Worm (Caenorhabditis elegans) whole organism, L3 larva: ENCODE measurements around the gene C05E11.3.

ENCODE experiments used
- R02D3.7 ChIP-seq: fragments of 150-350 bp; optimal IDR thresholded peaks from 2 replicates; lab custom pipeline; 2014; ENCODE audit warnings: missing biosample characterization, missing genetic modification characterization
- ceh-16 ChIP-seq: sonication (generic microtip); optimal IDR thresholded peaks from 2 replicates; lab custom pipeline; 2017; ENCODE audit warnings: missing biosample characterization, missing genetic modification characterization
- ceh-28 ChIP-seq: fragments of 150-350 bp; optimal IDR thresholded peaks from 2 replicates; lab custom pipeline; 2014; ENCODE audit warnings: missing biosample characterization, missing genetic modification reagents, missing genetic modification characterization
- ceh-82 ChIP-seq: fragments of 150-350 bp; optimal IDR thresholded peaks from 2 replicates; lab custom pipeline; 2014; ENCODE audit warnings: missing biosample characterization, missing genetic modification characterization
- ceh-9 ChIP-seq: sonication (generic microtip); optimal IDR thresholded peaks from 2 replicates; lab custom pipeline; 2018; ENCODE audit warnings: missing biosample characterization, missing genetic modification characterization
- daf-12 ChIP-seq: fragments of 150-350 bp; optimal IDR thresholded peaks from 2 replicates; lab custom pipeline; 2014; ENCODE audit warnings: missing biosample characterization, missing genetic modification reagents, missing genetic modification characterization
- egl-27 ChIP-seq: sonication (generic microtip); optimal IDR thresholded peaks from 4 replicates; lab custom pipeline; 2017; ENCODE audit warnings: missing biosample characterization, missing genetic modification reagents, missing genetic modification characterization
- egl-5 ChIP-seq: fragments of 150-350 bp; optimal IDR thresholded peaks from 2 replicates; lab custom pipeline; 2017; ENCODE audit warnings: missing biosample characterization, missing genetic modification reagents, missing genetic modification characterization, inconsistent platforms
- elt-1 ChIP-seq: fragments of 150-350 bp; optimal IDR thresholded peaks from 2 replicates; lab custom pipeline; 2014; ENCODE audit warnings: missing biosample characterization, missing genetic modification characterization
- elt-2 ChIP-seq: sonication (generic microtip); optimal IDR thresholded peaks from 2 replicates; lab custom pipeline; 2016; ENCODE audit warnings: missing genetic modification reagents, mild to moderate bottlenecking, missing genetic modification characterization, missing compliant biosample characterization
- fkh-2 ChIP-seq: fragments of 150-350 bp; optimal IDR thresholded peaks from 2 replicates; lab custom pipeline; 2014; ENCODE audit warnings: missing biosample characterization, missing genetic modification reagents, missing genetic modification characterization
- hmg-11 ChIP-seq: sonication (generic microtip); optimal IDR thresholded peaks from 2 replicates; lab custom pipeline; 2016; ENCODE audit warnings: missing genetic modification characterization, missing compliant biosample characterization
- jun-1 ChIP-seq: fragments of 150-350 bp; optimal IDR thresholded peaks from 2 replicates; lab custom pipeline; 2014; ENCODE audit warnings: missing biosample characterization, missing genetic modification reagents, missing genetic modification characterization
- lin-15B ChIP-seq: fragments of 150-350 bp; optimal IDR thresholded peaks from 2 replicates; lab custom pipeline; 2014; ENCODE audit warnings: missing biosample characterization, missing genetic modification characterization
- lin-39 ChIP-seq: fragments of 150-350 bp; optimal IDR thresholded peaks from 2 replicates; lab custom pipeline; 2018; ENCODE audit warnings: missing biosample characterization, missing genetic modification reagents, missing genetic modification characterization
- lsy-12 ChIP-seq: sonication (generic microtip); optimal IDR thresholded peaks from 2 replicates; lab custom pipeline; 2016; ENCODE audit warnings: mild to moderate bottlenecking, missing genetic modification characterization, missing compliant biosample characterization
- nhr-11 ChIP-seq: fragments of 150-350 bp; optimal IDR thresholded peaks from 2 replicates; lab custom pipeline; 2014; ENCODE audit warnings: missing biosample characterization, missing genetic modification characterization
- nhr-12 ChIP-seq: fragments of 150-350 bp; optimal IDR thresholded peaks from 2 replicates; lab custom pipeline; 2014; ENCODE audit warnings: missing biosample characterization, missing genetic modification characterization
- nhr-23 ChIP-seq: fragments of 150-350 bp; optimal IDR thresholded peaks from 2 replicates; lab custom pipeline; 2014; ENCODE audit warnings: missing biosample characterization, missing genetic modification reagents, missing genetic modification characterization
- nhr-237 ChIP-seq: fragments of 150-350 bp; optimal IDR thresholded peaks from 2 replicates; lab custom pipeline; 2014; ENCODE audit warnings: missing biosample characterization, missing genetic modification characterization
- nhr-25 ChIP-seq: sonication (generic microtip); optimal IDR thresholded peaks from 2 replicates; lab custom pipeline; 2017; ENCODE audit warnings: missing biosample characterization, missing genetic modification characterization
- nhr-43 ChIP-seq: sonication (generic microtip); optimal IDR thresholded peaks from 2 replicates; lab custom pipeline; 2016; ENCODE audit warnings: mild to moderate bottlenecking, missing genetic modification characterization, missing compliant biosample characterization; ENCODE audit not compliant: poor library complexity, severe bottlenecking
- nhr-67 ChIP-seq: fragments of 150-350 bp; optimal IDR thresholded peaks from 2 replicates; lab custom pipeline; 2014; ENCODE audit warnings: missing biosample characterization, missing genetic modification characterization
- nhr-76 ChIP-seq: fragments of 150-350 bp; sonication (generic microtip); optimal IDR thresholded peaks from 5 replicates; lab custom pipeline; 2014; ENCODE audit warnings: missing biosample characterization, missing genetic modification characterization
- nhr-77 ChIP-seq: fragments of 150-350 bp; optimal IDR thresholded peaks from 2 replicates; lab custom pipeline; 2014; ENCODE audit warnings: missing biosample characterization, missing genetic modification characterization
- pha-4 ChIP-seq: fragments of 150-350 bp; optimal IDR thresholded peaks from 2 replicates; lab custom pipeline; 2014; ENCODE audit warnings: missing biosample characterization, missing genetic modification reagents, missing genetic modification characterization
- pqm-1 ChIP-seq: fragments of 150-350 bp; optimal IDR thresholded peaks from 2 replicates; lab custom pipeline; 2017; ENCODE audit warnings: missing biosample characterization, missing genetic modification characterization, inconsistent platforms
- snpc-4 ChIP-seq: fragments of 150-350 bp; optimal IDR thresholded peaks from 2 replicates; lab custom pipeline; 2014; ENCODE audit warnings: missing biosample characterization, missing genetic modification characterization
- tbx-2 ChIP-seq: sonication (generic microtip); optimal IDR thresholded peaks from 2 replicates; lab custom pipeline; 2016; ENCODE audit warnings: mild to moderate bottlenecking, missing genetic modification characterization, missing compliant biosample characterization
- unc-39 ChIP-seq: sonication (generic microtip); optimal IDR thresholded peaks from 4 replicates; lab custom pipeline; 2017; ENCODE audit warnings: missing biosample characterization, missing genetic modification characterization
- zag-1 ChIP-seq: fragments of 150-350 bp; optimal IDR thresholded peaks from 2 replicates; lab custom pipeline; 2014; ENCODE audit warnings: missing biosample characterization, missing genetic modification characterization
- ztf-11 ChIP-seq: fragments of 150-350 bp; optimal IDR thresholded peaks from 2 replicates; lab custom pipeline; 2014; ENCODE audit warnings: missing biosample characterization, missing genetic modification characterization
- ztf-4 ChIP-seq: fragments of 150-350 bp; optimal IDR thresholded peaks from 2 replicates; lab custom pipeline; 2014; ENCODE audit warnings: missing biosample characterization, missing genetic modification characterization

C05E11.3 gene

ce11 chrX:4587934-4588333 lies 9.9 kb downstream of the C05E11.3 start (continued):
- TF ChIP-seq nhr-76 (tag; lab: Kevin White, UChicago) (no peak), nhr-77 (tag; lab: Kevin White, UChicago) (no peak), unc-39 (tag; lab: Kevin White, UChicago) (no peak), ztf-4 (tag; lab: Kevin White, UChicago) (no peak), nhr-23 (tag; lab: Kevin White, UChicago) (peak; percentile 53), nhr-67 (no peak), ceh-28 (tag; lab: Kevin White, UChicago) (peak; percentile 2)

ce11 chrX:4588462-4588861 lies 10.4 kb downstream of the C05E11.3 start, which contains the start of gene lnp-1:
TSS of gene lnp-1 (plus strand) at chrX:4588762.
- TF ChIP-seq nhr-237 (tag; lab: Kevin White, UChicago) (no peak), tbx-2 (tag; lab: Kevin White, UChicago) (no peak), ceh-9 (tag; lab: Kevin White, UChicago) (no peak), daf-12 (tag; lab: Kevin White, UChicago) (no peak), nhr-11 (tag; lab: Kevin White, UChicago) (no peak), ceh-82 (tag; lab: Kevin White, UChicago) (no peak), nhr-43 (tag; lab: Kevin White, UChicago) (no peak), egl-5 (no peak), pha-4 (no peak), elt-2 (tag; lab: Kevin White, UChicago) (no peak), snpc-4 (tag; lab: Kevin White, UChicago) (no peak), R02D3.7 (no peak), ceh-16 (tag; lab: Kevin White, UChicago) (no peak), pqm-1 (no peak), nhr-25 (tag; lab: Kevin White, UChicago) (no peak), jun-1 (tag; lab: Kevin White, UChicago) (no peak), lin-15B (tag; lab: Kevin White, UChicago) (no peak), unc-39 (tag; lab: Kevin White, UChicago) (no peak), nhr-76 (tag; lab: Kevin White, UChicago) (no peak)
- TF ChIP-seq, all 47 proteins: peak for 0

- TF ChIP-seq snpc-4 (tag; lab: Kevin White, UChicago), result no peak
- no peak for TF ChIP-seq daf-12 (tag; lab: Kevin White, UChicago)
- TF ChIP-seq nhr-12 (tag; lab: Kevin White, UChicago), result no peak
- peak; percentile 23 for TF ChIP-seq lin-39
- TF ChIP-seq lin-15B (tag; lab: Kevin White, UChicago), result no peak
These were observed 14.2 kb downstream of the C05E11.3 start, which contains the start of gene flp-12 for ce11 chrX:4592250-4592649. TSS of gene flp-12 (minus strand) at chrX:4592350.

ce11 chrX:4597419-4597818 lies 19.4 kb downstream of the C05E11.3 start:
- TF ChIP-seq egl-27 (tag; lab: Kevin White, UChicago) (no peak), fkh-2 (tag; lab: Kevin White, UChicago) (no peak), lsy-12 (no peak)

ce11 chrX:4599526-4599925 lies 21.5 kb downstream of the C05E11.3 start:
- TF ChIP-seq nhr-43 (tag; lab: Kevin White, UChicago) (no peak), fkh-2 (tag; lab: Kevin White, UChicago) (no peak), elt-2 (tag; lab: Kevin White, UChicago) (no peak), hmg-11 (no peak), nhr-237 (tag; lab: Kevin White, UChicago) (no peak), lin-15B (tag; lab: Kevin White, UChicago) (no peak), elt-1 (tag; lab: Kevin White, UChicago) (no peak), R02D3.7 (no peak), ceh-16 (tag; lab: Kevin White, UChicago) (no peak), nhr-11 (tag; lab: Kevin White, UChicago) (no peak), ztf-11 (tag; lab: Kevin White, UChicago) (no peak), ceh-9 (tag; lab: Kevin White, UChicago) (no peak), zag-1 (tag; lab: Kevin White, UChicago) (no peak), nhr-77 (tag; lab: Kevin White, UChicago) (no peak)
